Worm (Caenorhabditis elegans) whole organism, young adult: ENCODE measurements around the gene nspd-6.
"Not testable (repeated sequence)": the region's sequence is repeated elsewhere in the genome, so short reads cannot be mapped to it uniquely, and the experiment has no call there.

Experiments
- B0336.3 ChIP-seq: fragments of 200-800 bp; sonication (Bioruptor generic); IDR thresholded peaks from 2 replicates; pipeline ENCODE4 v1.3.6; 2022; ENCODE audit warnings: missing genetic modification characterization, missing compliant biosample characterization
- C17E4.6 ChIP-seq: fragments of 200-800 bp; sonication (Bioruptor generic); IDR thresholded peaks from 2 replicates; pipeline ENCODE4 v1.3.6; 2022; ENCODE audit warnings: missing genetic modification reagents, missing genetic modification characterization, missing compliant biosample characterization
- D2030.7 ChIP-seq: fragments of 200-800 bp; sonication (Bioruptor generic); IDR thresholded peaks from 2 replicates; pipeline ENCODE4 v1.3.6; 2022; ENCODE audit warnings: missing genetic modification reagents, missing genetic modification characterization, missing compliant biosample characterization
- F33H1.4 ChIP-seq: fragments of 200-800 bp; sonication (Bioruptor generic); IDR thresholded peaks from 2 replicates; pipeline ENCODE4 v1.3.6; 2022; ENCODE audit warnings: missing genetic modification reagents, missing genetic modification characterization, missing compliant biosample characterization
- F55B11.4 ChIP-seq: sonication (generic microtip); optimal IDR thresholded peaks from 2 replicates; lab custom pipeline; 2016; ENCODE audit warnings: missing compliant biosample characterization, missing genetic modification characterization, borderline replicate concordance; ENCODE audit not compliant: insufficient read depth
- K11D2.4 ChIP-seq: fragments of 200-800 bp; sonication (Bioruptor generic); IDR thresholded peaks from 2 replicates; pipeline ENCODE4 v1.3.6; 2022; ENCODE audit warnings: missing genetic modification reagents, missing genetic modification characterization, missing compliant biosample characterization
- K12H6.12 ChIP-seq: fragments of 200-800 bp; sonication (Bioruptor generic); optimal IDR thresholded peaks from 2 replicates; lab custom pipeline; 2018; ENCODE audit warnings: mild to moderate bottlenecking, missing genetic modification characterization, missing compliant biosample characterization
- Y56A3A.18 ChIP-seq: fragments of 200-800 bp; sonication (Bioruptor generic); IDR thresholded peaks from 2 replicates; pipeline ENCODE4 v1.3.6; 2022; ENCODE audit warnings: missing genetic modification reagents, missing genetic modification characterization, missing compliant biosample characterization
- ZK185.1 ChIP-seq: sonication (generic microtip); optimal IDR thresholded peaks from 2 replicates; lab custom pipeline; 2016; ENCODE audit warnings: mild to moderate bottlenecking, missing genetic modification characterization, missing compliant biosample characterization; ENCODE audit not compliant: poor library complexity, severe bottlenecking
- athp-1 ChIP-seq: sonication (generic microtip); optimal IDR thresholded peaks from 2 replicates; lab custom pipeline; 2017; ENCODE audit warnings: mild to moderate bottlenecking, missing genetic modification characterization, missing compliant biosample characterization
- attf-6 ChIP-seq: fragments of 200-800 bp; sonication (Bioruptor generic); IDR thresholded peaks from 2 replicates; pipeline ENCODE4 v1.3.6; 2022; ENCODE audit warnings: missing genetic modification reagents, missing genetic modification characterization, missing compliant biosample characterization
- cebp-1 ChIP-seq, 2 experiments: fragments of 200-800 bp in 1 of 2; sonication (Bioruptor generic) in 1 of 2; sonication (generic microtip) in 1 of 2; IDR thresholded peaks in 1 of 2; optimal IDR thresholded peaks in 1 of 2; 2 replicates each; pipeline versions ENCODE4 v1.3.6 to Lab custom; 2017 to 2022; ENCODE audit warnings: missing compliant biosample characterization in 2 of 2, missing genetic modification characterization in 2 of 2, mild to moderate bottlenecking in 1 of 2, missing genetic modification reagents in 1 of 2, moderate library complexity in 1 of 2
- ceh-91 ChIP-seq: fragments of 200-800 bp; sonication (Bioruptor generic); IDR thresholded peaks from 2 replicates; pipeline ENCODE4 v1.3.6; 2022; ENCODE audit warnings: missing genetic modification reagents, missing genetic modification characterization, missing compliant biosample characterization
- chd-7 ChIP-seq: sonication (generic microtip); optimal IDR thresholded peaks from 2 replicates; lab custom pipeline; 2016; ENCODE audit warnings: mild to moderate bottlenecking, missing genetic modification characterization, moderate library complexity, missing compliant biosample characterization
- dox-1 ChIP-seq: fragments of 200-800 bp; sonication (Bioruptor generic); IDR thresholded peaks from 2 replicates; pipeline ENCODE4 v1.3.6; 2022; ENCODE audit warnings: missing genetic modification reagents, missing genetic modification characterization, missing compliant biosample characterization
- dpl-1 ChIP-seq: fragments of 150-350 bp; optimal IDR thresholded peaks from 2 replicates; lab custom pipeline; 2014; ENCODE audit warnings: missing biosample characterization, missing genetic modification reagents, missing genetic modification characterization
- hmg-20 ChIP-seq: fragments of 200-800 bp; sonication (Bioruptor generic); IDR thresholded peaks from 2 replicates; pipeline ENCODE4 v1.3.6; 2022; ENCODE audit warnings: missing genetic modification reagents, missing genetic modification characterization, missing compliant biosample characterization
- let-607 ChIP-seq, 2 experiments: fragments of 200-800 bp in 1 of 2; sonication (Bioruptor generic) in 1 of 2; sonication (generic microtip) in 1 of 2; optimal IDR thresholded peaks; 2 replicates each; lab custom pipeline; 2016 to 2018; ENCODE audit warnings: mild to moderate bottlenecking in 2 of 2, missing compliant biosample characterization in 2 of 2, missing genetic modification characterization in 2 of 2, moderate library complexity in 2 of 2, missing genotype in 1 of 2
- lin-35 ChIP-seq, 3 experiments: fragments of 150-350 bp in 2 of 3; sonication (generic microtip) in 1 of 3; optimal IDR thresholded peaks; 2 replicates each; lab custom pipeline; 2014 to 2018; ENCODE audit warnings: missing biosample characterization in 3 of 3, missing genetic modification characterization in 3 of 3, missing genetic modification reagents in 3 of 3
- lin-40 ChIP-seq: sonication (generic microtip); optimal IDR thresholded peaks from 2 replicates; lab custom pipeline; 2016; ENCODE audit warnings: missing genetic modification characterization, mild to moderate bottlenecking, missing compliant biosample characterization, missing genotype, missing genetic modification reagents
- lin-54 ChIP-seq: fragments of 200-800 bp; sonication (Bioruptor generic); optimal IDR thresholded peaks from 2 replicates; lab custom pipeline; 2018; ENCODE audit warnings: mild to moderate bottlenecking, missing genetic modification characterization, missing compliant biosample characterization
- lsl-1 ChIP-seq: fragments of 200-800 bp; sonication (Bioruptor generic); optimal IDR thresholded peaks from 2 replicates; lab custom pipeline; 2018; ENCODE audit warnings: mild to moderate bottlenecking, missing genetic modification characterization, moderate library complexity, missing compliant biosample characterization
- madf-3 ChIP-seq: fragments of 200-800 bp; sonication (Bioruptor generic); IDR thresholded peaks from 2 replicates; pipeline ENCODE4 v1.3.6; 2022; ENCODE audit warnings: missing genetic modification reagents, missing genetic modification characterization, missing compliant biosample characterization
- madf-6 ChIP-seq: fragments of 200-800 bp; sonication (Bioruptor generic); IDR thresholded peaks from 2 replicates; pipeline ENCODE4 v1.3.6; 2022; ENCODE audit warnings: missing genetic modification reagents, missing genetic modification characterization, missing compliant biosample characterization
- madf-8 ChIP-seq: fragments of 200-800 bp; sonication (Bioruptor generic); conservative IDR thresholded peaks from 2 replicates; pipeline ENCODE4 v1.3.6; 2022; ENCODE audit warnings: missing genetic modification reagents, missing genetic modification characterization, missing compliant biosample characterization
- mcd-1 ChIP-seq: fragments of 200-800 bp; sonication (Bioruptor generic); IDR thresholded peaks from 2 replicates; pipeline ENCODE4 v1.3.6; 2022; ENCODE audit warnings: missing genetic modification reagents, missing genetic modification characterization, missing compliant biosample characterization
- mes-4 ChIP-seq: sonication (generic microtip); optimal IDR thresholded peaks from 2 replicates; lab custom pipeline; 2016; ENCODE audit warnings: missing genotype, missing genetic modification characterization, missing compliant biosample characterization
- pbrm-1 ChIP-seq: fragments of 200-800 bp; sonication (Bioruptor generic); IDR thresholded peaks from 2 replicates; pipeline ENCODE4 v1.3.6; 2022; ENCODE audit warnings: missing genetic modification reagents, missing genetic modification characterization, missing compliant biosample characterization
- pha-4 ChIP-seq: fragments of 150-350 bp; sonication (generic microtip); optimal IDR thresholded peaks from 2 replicates; lab custom pipeline; 2014; ENCODE audit warnings: missing biosample characterization, missing genetic modification reagents, missing genetic modification characterization
- rec-8 ChIP-seq, 2 experiments: sonication (generic microtip); optimal IDR thresholded peaks; 2 replicates each; lab custom pipeline; 2016; ENCODE audit warnings: mild to moderate bottlenecking in 2 of 2, missing genetic modification characterization in 2 of 2, missing genetic modification reagents in 2 of 2, missing genotype in 2 of 2, missing biosample characterization in 1 of 2, missing compliant biosample characterization in 1 of 2, moderate library complexity in 1 of 2
- sdz-38 ChIP-seq: sonication (generic microtip); optimal IDR thresholded peaks from 2 replicates; lab custom pipeline; 2016; ENCODE audit warnings: missing genotype, missing genetic modification characterization, missing compliant biosample characterization
- snpc-1.1 ChIP-seq: sonication (generic microtip); optimal IDR thresholded peaks from 2 replicates; lab custom pipeline; 2017; ENCODE audit warnings: missing genetic modification characterization, mild to moderate bottlenecking, missing compliant biosample characterization, antibody characterized with exemption, moderate library complexity, missing genotype, missing genetic modification reagents; ENCODE audit not compliant: insufficient read depth
- snpc-1.3 ChIP-seq: sonication (generic microtip); optimal IDR thresholded peaks from 2 replicates; lab custom pipeline; 2017; ENCODE audit warnings: missing genetic modification characterization, mild to moderate bottlenecking, missing compliant biosample characterization, antibody characterized with exemption, moderate library complexity, missing genotype, missing genetic modification reagents; ENCODE audit not compliant: insufficient read depth
- snpc-4 ChIP-seq, 5 experiments: fragments of 150-350 bp in 1 of 5; sonication (generic microtip) in 4 of 5; optimal IDR thresholded peaks; 2 replicates each; lab custom pipeline; 2014 to 2018; ENCODE audit warnings: missing genetic modification characterization in 5 of 5, missing biosample characterization in 3 of 5, antibody characterized with exemption in 2 of 5, mild to moderate bottlenecking in 2 of 5, missing compliant biosample characterization in 2 of 5, missing genotype in 2 of 5, moderate library complexity in 2 of 5, missing genetic modification reagents in 1 of 5
- somi-1 ChIP-seq: fragments of 200-800 bp; sonication (Bioruptor generic); optimal IDR thresholded peaks from 2 replicates; lab custom pipeline; 2018; ENCODE audit warnings: mild to moderate bottlenecking, missing genetic modification characterization, missing compliant biosample characterization
- sptf-2 ChIP-seq: fragments of 200-800 bp; sonication (Bioruptor generic); optimal IDR thresholded peaks from 2 replicates; lab custom pipeline; 2018; ENCODE audit warnings: mild to moderate bottlenecking, missing genetic modification characterization, missing compliant biosample characterization
- tbp1 ChIP-seq: fragments of 200-800 bp; sonication (Bioruptor generic); optimal IDR thresholded peaks from 2 replicates; lab custom pipeline; 2018; ENCODE audit warnings: mild to moderate bottlenecking, missing genetic modification characterization, missing compliant biosample characterization
- unc-130 ChIP-seq: sonication (generic microtip); optimal IDR thresholded peaks from 2 replicates; lab custom pipeline; 2016; ENCODE audit warnings: missing genetic modification reagents, missing genetic modification characterization, missing compliant biosample characterization
- ztf-18 ChIP-seq: sonication (generic microtip); optimal IDR thresholded peaks from 2 replicates; lab custom pipeline; 2016; ENCODE audit warnings: missing genotype, mild to moderate bottlenecking, missing genetic modification characterization, missing compliant biosample characterization

nspd-6 gene

ce11 chrIV:5165626-5166025 is at the start of gene nspd-6:
Gene nspd-6, minus strand, starts transcription at chrIV:5165726.
- not testable (repeated sequence) for TF ChIP-seq mes-4 (tag; lab: Kevin White, UChicago); rec-8 (tag; optimal IDR thresholded peaks at IDR 0.05; lab: Kevin White, UChicago); madf-8 (GFP tag; lab: Robert Waterston, UW)

- no peak for TF ChIP-seq madf-8 (GFP tag; lab: Robert Waterston, UW)
- TF ChIP-seq rec-8 (tag; optimal IDR thresholded peaks at IDR 0.05; lab: Kevin White, UChicago): no peak
- TF ChIP-seq sdz-38 (tag; lab: Kevin White, UChicago): no peak
- no peak for TF ChIP-seq F55B11.4 (tag; lab: Kevin White, UChicago)
- no peak for TF ChIP-seq Y56A3A.18 (GFP tag; lab: Robert Waterston, UW)
- TF ChIP-seq ztf-18 (tag; lab: Kevin White, UChicago): no peak
Measured at ce11 chrIV:5215092-5215491, 49.6 kb upstream of the nspd-6 start, which contains the start of gene Y59E9AL.4. Gene Y59E9AL.4, minus strand, starts transcription at chrIV:5215192.

DNA sequence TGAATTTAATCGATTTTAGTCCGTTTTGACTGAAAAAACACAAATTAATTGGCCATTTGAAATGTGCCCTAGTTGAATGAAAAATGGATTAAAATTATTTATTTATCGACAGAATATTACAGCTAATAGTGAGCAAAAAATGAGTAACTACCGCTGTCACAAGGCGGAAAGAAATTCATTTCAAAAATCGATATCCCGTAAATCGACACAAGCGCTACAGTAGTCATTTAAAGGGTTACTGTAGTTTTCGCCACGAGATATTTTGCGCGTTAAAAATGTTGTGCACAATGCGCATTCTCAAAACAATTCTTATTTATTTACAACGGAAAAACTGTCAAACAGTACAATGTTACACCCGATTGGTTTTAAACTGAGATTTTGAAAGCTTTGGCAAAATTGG is 45.1 kb upstream of the nspd-6 start:
- TF ChIP-seq madf-3 (GFP tag; lab: Robert Waterston, UW): no peak
- TF ChIP-seq lsl-1 (GFP tag; lab: Kevin White, UChicago): peak; percentile 75
- TF ChIP-seq unc-130 (GFP tag; lab: Kevin White, UChicago): no peak
- peak; percentile 46; the same call in 1 of the 2 replicates for TF ChIP-seq F33H1.4 (GFP tag; lab: Robert Waterston, UW)
- TF ChIP-seq tbp1 (GFP tag; lab: Kevin White, UChicago): peak; percentile 7
- TF ChIP-seq snpc-4 (GFP tag; optimal IDR thresholded peaks at IDR 0.05; lab: Kevin White, UChicago): no peak
- peak in 1 of 4 experiments; percentile 83 for TF ChIP-seq snpc-4 (tag; optimal IDR thresholded peaks at IDR 0.05; lab: Kevin White, UChicago)

ce11 chrIV:5209390-5209789 is 43.9 kb upstream of the nspd-6 start, which contains the start of the genes Y59E9AL.36 and nbet-1:
Gene Y59E9AL.36, minus strand, starts transcription at chrIV:5209481.
Gene nbet-1, plus strand, starts transcription at chrIV:5209501.
- TF ChIP-seq ZK185.1 (tag; lab: Kevin White, UChicago) (peak; percentile 56), let-607 (tag; optimal IDR thresholded peaks at IDR 0.05; lab: Kevin White, UChicago) (peak; percentile 95 to 97), lsl-1 (GFP tag; lab: Kevin White, UChicago) (peak; percentile 60), attf-6 (GFP tag; lab: Robert Waterston, UW) (0 out of 2 replicates have a peak, but pooled peaks have one; percentile 35), madf-6 (peak; percentile 57), snpc-1.3 (tag; lab: Kevin White, UChicago) (peak; percentile 61), ceh-91 (GFP tag; lab: Robert Waterston, UW) (peak; percentile 59; the same call in 1 of the 2 replicates), cebp-1 (GFP tag; IDR thresholded peaks at IDR 0.05; lab: Robert Waterston, UW) (no peak), cebp-1 (tag; optimal IDR thresholded peaks at IDR 0.05; lab: Kevin White, UChicago) (no peak), hmg-20 (GFP tag; lab: Robert Waterston, UW) (no peak), K11D2.4 (GFP tag; lab: Robert Waterston, UW) (peak; percentile 42; the same call in 1 of the 2 replicates), pbrm-1 (GFP tag; lab: Robert Waterston, UW) (peak; percentile 52; the same call in 1 of the 2 replicates), lin-54 (peak; percentile 71), snpc-1.1 (peak; percentile 46), somi-1 (GFP tag; lab: Kevin White, UChicago) (no peak), K12H6.12 (tag; lab: Kevin White, UChicago) (peak; percentile 36), lin-35 (GFP tag; optimal IDR thresholded peaks at IDR 0.05; lab: Kevin White, UChicago) (peak in 1 of 3 experiments; percentile 70), D2030.7 (peak; percentile 48), sptf-2 (GFP tag; lab: Kevin White, UChicago) (peak; percentile 34), lin-40 (tag; lab: Kevin White, UChicago) (peak; percentile 23), B0336.3 (GFP tag; lab: Robert Waterston, UW) (peak; percentile 65), dox-1 (peak; percentile 86; the same call in 1 of the 2 replicates), mcd-1 (GFP tag; lab: Robert Waterston, UW) (peak; percentile 94), C17E4.6 (0 out of 2 replicates have a peak, but pooled peaks have one; percentile 14), pha-4 (tag; lab: Kevin White, UChicago) (no peak), chd-7 (tag; lab: Kevin White, UChicago) (no peak), dpl-1 (GFP tag; lab: Kevin White, UChicago) (peak; percentile 4), athp-1 (tag; lab: Kevin White, UChicago) (peak; percentile 75), tbp1 (GFP tag; lab: Kevin White, UChicago) (peak; percentile 67)
